Worm (Caenorhabditis elegans): Measurements from ENCODE around the gene mlt-11.

mlt-11 gene

ce11 chrV:20693968-20694367, 27.0 kb downstream of the mlt-11 start (continued):
- TF ChIP-seq ztf-26 (tag; optimal IDR thresholded peaks at IDR 0.05) = peak; percentile 36
- peak; percentile 86 for TF ChIP-seq rpc-1 (optimal IDR thresholded peaks at IDR 0.05)
- peak; percentile 88 for TF ChIP-seq rpc-1 (tag; optimal IDR thresholded peaks at IDR 0.05)
- TF ChIP-seq xnd-1 (tag; optimal IDR thresholded peaks at IDR 0.05) = no peak
- peak; percentile 87 for TF ChIP-seq zim-3 (tag; optimal IDR thresholded peaks at IDR 0.05)
- TF ChIP-seq snpc-4 (GFP tag; optimal IDR thresholded peaks at IDR 0.05) = peak; percentile 22
- peak in 3 of 4 experiments; percentile 13 to 73 (median 71) for TF ChIP-seq snpc-4 (tag; optimal IDR thresholded peaks at IDR 0.05)
- peak; percentile 52 for TF ChIP-seq chd-7 (tag; optimal IDR thresholded peaks at IDR 0.05)
- TF ChIP-seq attf-6 (GFP tag; IDR thresholded peaks at IDR 0.05) = 0 out of 2 replicates have a peak, but pooled peaks have one; percentile 18
- peak; percentile 81 for TF ChIP-seq him-1 (tag; optimal IDR thresholded peaks at IDR 0.05)
- no peak for TF ChIP-seq aptf-3 (GFP tag; IDR thresholded peaks at IDR 0.05)
- TF ChIP-seq hlh-26 (GFP tag; conservative IDR thresholded peaks at IDR 0.05) = no peak
- peak; percentile 46 for TF ChIP-seq snpc-1.3 (tag; optimal IDR thresholded peaks at IDR 0.05; ENCODE audit: insufficient read depth)
- peak; percentile 84 for TF ChIP-seq nfyb-1 (GFP tag; IDR thresholded peaks at IDR 0.05)
- TF ChIP-seq sea-2 (GFP tag; IDR thresholded peaks at IDR 0.05) = 0 out of 2 replicates have a peak, but pooled peaks have one; percentile 27
- TF ChIP-seq mes-4 (tag; optimal IDR thresholded peaks at IDR 0.05) = no peak
- TF ChIP-seq egl-44 (GFP tag; IDR thresholded peaks at IDR 0.05) = peak; percentile 65; the same call in 1 of the 2 replicates
- 0 out of 2 replicates have a peak, but pooled peaks have one; percentile 24 for TF ChIP-seq ztf-28 (GFP tag; IDR thresholded peaks at IDR 0.05)
- 0 out of 2 replicates have a peak, but pooled peaks have one; percentile 83 for TF ChIP-seq ceh-58 (GFP tag; IDR thresholded peaks at IDR 0.05)
- no peak for TF ChIP-seq F22D6.2 (tag; optimal IDR thresholded peaks at IDR 0.05)
- TF ChIP-seq F23B12.7 (tag; optimal IDR thresholded peaks at IDR 0.05; ENCODE audit: insufficient read depth) = peak; percentile 33
- peak; percentile 87 for TF ChIP-seq dox-1 (GFP tag; IDR thresholded peaks at IDR 0.05)
- TF ChIP-seq die-1 (tag; optimal IDR thresholded peaks at IDR 0.05) = peak; percentile 77
- TF ChIP-seq efl-1 (GFP tag; optimal IDR thresholded peaks at IDR 0.05) = no peak
- no peak for TF ChIP-seq mel-28 (tag; optimal IDR thresholded peaks at IDR 0.05; ENCODE audit: borderline replicate concordance)
- TF ChIP-seq bed-1 (GFP tag; IDR thresholded peaks at IDR 0.05) = no peak
- no peak for TF ChIP-seq C17E4.6 (GFP tag; IDR thresholded peaks at IDR 0.05)
- peak; percentile 42 for TF ChIP-seq madf-10 (tag; optimal IDR thresholded peaks at IDR 0.05)
- peak; percentile 67 for TF ChIP-seq ztf-18 (tag; optimal IDR thresholded peaks at IDR 0.05)
- TF ChIP-seq F57C9.4 (tag; optimal IDR thresholded peaks at IDR 0.05) = peak; percentile 52
- TF ChIP-seq Y95B8A.8 (GFP tag; IDR thresholded peaks at IDR 0.05) = peak; percentile 72; the same call in 1 of the 2 replicates
- TF ChIP-seq nhr-90 (tag; optimal IDR thresholded peaks at IDR 0.05) = peak; percentile 74
- TF ChIP-seq dpl-1 (GFP tag; optimal IDR thresholded peaks at IDR 0.05) = no peak
- no peak for TF ChIP-seq unc-62 (GFP tag; optimal IDR thresholded peaks at IDR 0.05)
- peak; percentile 3 for TF ChIP-seq atf-7 (tag; optimal IDR thresholded peaks at IDR 0.05)
- peak; percentile 55 for TF ChIP-seq mxl-1 (tag; optimal IDR thresholded peaks at IDR 0.05)
- peak; percentile 80 for TF ChIP-seq somi-1 (GFP tag; optimal IDR thresholded peaks at IDR 0.05)
- TF ChIP-seq snpc-1.1 (tag; optimal IDR thresholded peaks at IDR 0.05; ENCODE audit: insufficient read depth) = peak; percentile 50
- peak; percentile 81 for TF ChIP-seq ceh-40 (GFP tag; IDR thresholded peaks at IDR 0.05)
- TF ChIP-seq D2030.7 (GFP tag; IDR thresholded peaks at IDR 0.05) = peak; percentile 84
- TF ChIP-seq F37B4.10 (GFP tag; IDR thresholded peaks at IDR 0.05) = no peak
- no peak for TF ChIP-seq F55B11.4 (tag; optimal IDR thresholded peaks at IDR 0.05; ENCODE audit: borderline replicate concordance, insufficient read depth)
- no peak for TF ChIP-seq Y53F4B.3 (GFP tag; IDR thresholded peaks at IDR 0.05)
- peak; percentile 66 for TF ChIP-seq hmg-1.2 (GFP tag; IDR thresholded peaks at IDR 0.05)

Data from whole organism, young adult.